Worm (Caenorhabditis elegans) whole organism, L1 larva: ENCODE measurements around the gene fbxb-60.

Experiments used
- Y116A8C.19 ChIP-seq: sonication (generic microtip); optimal IDR thresholded peaks from 2 replicates; lab custom pipeline; 2016; ENCODE audit warnings: missing compliant biosample characterization, missing genetic modification characterization, borderline replicate concordance
- alr-1 ChIP-seq: fragments of 200-800 bp; sonication (Bioruptor generic); optimal IDR thresholded peaks from 2 replicates; lab custom pipeline; 2018; ENCODE audit warnings: borderline replicate concordance, mild to moderate bottlenecking, missing genetic modification characterization, missing compliant biosample characterization
- ama-1 ChIP-seq: fragments of 150-350 bp; optimal IDR thresholded peaks from 2 replicates; lab custom pipeline; 2014
- ceh-82 ChIP-seq, 3 experiments: fragments of 150-350 bp in 1 of 3; sonication (generic microtip) in 2 of 3; optimal IDR thresholded peaks; 2 replicates each; lab custom pipeline; 2014 to 2017; ENCODE audit warnings: missing biosample characterization in 3 of 3, missing genetic modification characterization in 3 of 3
- dpl-1 ChIP-seq, 3 experiments: fragments of 150-350 bp in 2 of 3; sonication (generic microtip) in 1 of 3; optimal IDR thresholded peaks; 2 replicates each; lab custom pipeline; 2014 to 2017; ENCODE audit warnings: missing biosample characterization in 3 of 3, missing genetic modification characterization in 3 of 3, missing genetic modification reagents in 3 of 3
- efl-1 ChIP-seq, 4 experiments: fragments of 150-350 bp; optimal IDR thresholded peaks in 3 of 4; peaks in 1 of 4; 1 replicate in 1 of 4; 2 replicates in 3 of 4; lab custom pipeline; 2014; ENCODE audit warnings: missing biosample characterization in 2 of 4, missing genetic modification characterization in 2 of 4, missing genetic modification reagents in 2 of 4
- egl-27 ChIP-seq, 2 experiments: fragments of 150-350 bp in 1 of 2; sonication (generic microtip); optimal IDR thresholded peaks; 3 replicates each; lab custom pipeline; 2017 to 2018; ENCODE audit warnings: missing biosample characterization in 2 of 2, missing genetic modification characterization in 2 of 2, missing genetic modification reagents in 2 of 2
- elt-3 ChIP-seq, 6 experiments: fragments of 150-350 bp in 1 of 6; sonication (generic microtip); optimal IDR thresholded peaks; 2 replicates each; lab custom pipeline; 2017 to 2018; ENCODE audit warnings: missing biosample characterization in 6 of 6, missing genetic modification characterization in 6 of 6, inconsistent platforms in 1 of 6
- fkh-10 ChIP-seq: sonication (generic microtip); optimal IDR thresholded peaks from 2 replicates; lab custom pipeline; 2017; ENCODE audit warnings: missing biosample characterization, missing genetic modification reagents, missing genetic modification characterization
- fkh-4 ChIP-seq: sonication (generic microtip); optimal IDR thresholded peaks from 2 replicates; lab custom pipeline; 2016; ENCODE audit warnings: missing compliant biosample characterization, missing genetic modification characterization, borderline replicate concordance
- grh-1 ChIP-seq: fragments of 200-800 bp; sonication (Bioruptor generic); IDR thresholded peaks from 2 replicates; pipeline ENCODE4 v1.3.6; 2022; ENCODE audit warnings: missing genetic modification reagents, missing genetic modification characterization, missing compliant biosample characterization
- hlh-4 ChIP-seq: sonication (generic microtip); optimal IDR thresholded peaks from 2 replicates; lab custom pipeline; 2016; ENCODE audit warnings: mild to moderate bottlenecking, missing genetic modification characterization, missing compliant biosample characterization
- hpl-2 ChIP-seq: fragments of 150-350 bp; optimal IDR thresholded peaks from 2 replicates; lab custom pipeline; 2014; ENCODE audit warnings: missing biosample characterization, missing genetic modification reagents, missing genetic modification characterization
- isw-1 ChIP-seq: fragments of 200-800 bp; sonication (Bioruptor generic); IDR thresholded peaks from 2 replicates; pipeline ENCODE4 v1.3.6; 2022; ENCODE audit warnings: missing genetic modification characterization, missing compliant biosample characterization
- lin-13 ChIP-seq: fragments of 150-350 bp; optimal IDR thresholded peaks from 2 replicates; lab custom pipeline; 2014; ENCODE audit warnings: missing biosample characterization, missing genetic modification reagents, missing genetic modification characterization
- lin-14 ChIP-seq: fragments of 200-800 bp; sonication (Bioruptor generic); optimal IDR thresholded peaks from 2 replicates; lab custom pipeline; 2018; ENCODE audit warnings: mild to moderate bottlenecking, missing genetic modification characterization, moderate library complexity, missing compliant biosample characterization
- mab-9 ChIP-seq: fragments of 200-800 bp; sonication (Bioruptor generic); IDR thresholded peaks from 2 replicates; pipeline ENCODE4 v1.3.6; 2022; ENCODE audit warnings: missing genetic modification reagents, missing genetic modification characterization, missing compliant biosample characterization
- mdl-1 ChIP-seq, 2 experiments: fragments of 150-350 bp; optimal IDR thresholded peaks; 2 replicates each; lab custom pipeline; 2014 to 2017; ENCODE audit warnings: missing biosample characterization in 2 of 2, missing genetic modification characterization in 2 of 2, inconsistent platforms in 1 of 2
- nhr-11 ChIP-seq: fragments of 150-350 bp; optimal IDR thresholded peaks from 2 replicates; lab custom pipeline; 2014; ENCODE audit warnings: missing biosample characterization, missing genetic modification characterization
- nhr-237 ChIP-seq: fragments of 150-350 bp; optimal IDR thresholded peaks from 2 replicates; lab custom pipeline; 2014; ENCODE audit warnings: missing biosample characterization, missing genetic modification characterization
- nhr-71 ChIP-seq: sonication (generic microtip); optimal IDR thresholded peaks from 2 replicates; lab custom pipeline; 2016; ENCODE audit warnings: mild to moderate bottlenecking, missing genetic modification characterization, moderate library complexity, missing compliant biosample characterization
- nhr-76 ChIP-seq: sonication (generic microtip); optimal IDR thresholded peaks from 2 replicates; lab custom pipeline; 2017; ENCODE audit warnings: missing biosample characterization, missing genetic modification characterization
- nhr-77 ChIP-seq: fragments of 150-350 bp; optimal IDR thresholded peaks from 2 replicates; lab custom pipeline; 2014; ENCODE audit warnings: missing biosample characterization, missing genetic modification characterization
- nhr-84 ChIP-seq: sonication (generic microtip); optimal IDR thresholded peaks from 2 replicates; lab custom pipeline; 2017; ENCODE audit warnings: missing biosample characterization, missing genetic modification characterization
- nhr-85 ChIP-seq: sonication (generic microtip); peaks from one replicate; lab custom pipeline; 2016; ENCODE audit warnings: missing genetic modification characterization, inconsistent platforms, missing compliant biosample characterization
- pag-3 ChIP-seq: sonication (generic microtip); optimal IDR thresholded peaks from 2 replicates; lab custom pipeline; 2017; ENCODE audit warnings: missing genetic modification characterization, mild to moderate bottlenecking, missing compliant biosample characterization, antibody characterized with exemption, borderline replicate concordance; ENCODE audit not compliant: insufficient read depth
- rnt-1 ChIP-seq: sonication (generic microtip); optimal IDR thresholded peaks from 2 replicates; lab custom pipeline; 2016; ENCODE audit warnings: mild to moderate bottlenecking, missing genetic modification characterization, moderate library complexity, missing compliant biosample characterization
- skn-1 ChIP-seq: fragments of 150-350 bp; optimal IDR thresholded peaks from 2 replicates; lab custom pipeline; 2014; ENCODE audit warnings: missing biosample characterization, missing genetic modification characterization
- sox-4 ChIP-seq: sonication (generic microtip); optimal IDR thresholded peaks from 2 replicates; lab custom pipeline; 2016; ENCODE audit warnings: missing genetic modification characterization, missing compliant biosample characterization
- swsn-7 ChIP-seq: sonication (generic microtip); optimal IDR thresholded peaks from 2 replicates; lab custom pipeline; 2016; ENCODE audit warnings: missing genetic modification characterization, missing compliant biosample characterization
- tlp-1 ChIP-seq: fragments of 150-350 bp; optimal IDR thresholded peaks from 2 replicates; lab custom pipeline; 2014; ENCODE audit warnings: missing biosample characterization, missing genetic modification characterization
- unc-130 ChIP-seq: fragments of 150-350 bp; optimal IDR thresholded peaks from 2 replicates; lab custom pipeline; 2017; ENCODE audit warnings: missing biosample characterization, missing genetic modification characterization, inconsistent platforms
- unc-30 ChIP-seq: sonication (generic microtip); optimal IDR thresholded peaks from 2 replicates; lab custom pipeline; 2017; ENCODE audit warnings: missing biosample characterization, missing genetic modification characterization
- unc-98 ChIP-seq: fragments of 200-800 bp; sonication (Bioruptor generic); IDR thresholded peaks from 2 replicates; pipeline ENCODE4 v1.3.6; 2022; ENCODE audit warnings: missing genetic modification characterization, missing compliant biosample characterization
- ztf-11 ChIP-seq, 2 experiments: sonication (generic microtip); optimal IDR thresholded peaks; 2 replicates each; lab custom pipeline; 2016 to 2017; ENCODE audit warnings: missing genetic modification characterization in 2 of 2, missing biosample characterization in 1 of 2, missing compliant biosample characterization in 1 of 2

The fbxb-60 gene

DNA sequence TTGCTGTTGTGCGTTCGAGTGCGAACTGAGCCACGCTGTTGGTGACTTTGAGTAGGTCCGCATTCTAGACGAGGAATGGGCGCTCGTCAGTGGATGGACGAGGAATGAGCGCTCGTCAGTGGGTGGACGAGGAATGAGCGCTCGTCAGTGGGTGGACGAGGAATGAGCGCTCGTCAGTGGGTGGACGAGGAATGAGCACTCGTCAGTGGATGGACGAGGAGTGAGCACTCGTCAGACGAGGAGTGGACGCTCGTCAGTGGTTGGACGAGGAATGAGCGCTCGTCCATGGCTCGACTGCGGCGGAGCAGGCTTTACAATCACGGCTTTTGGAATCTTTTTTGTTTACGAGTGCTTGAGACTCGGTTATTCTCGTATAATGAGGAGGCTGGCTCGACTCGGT lies 19.1 kb upstream of the fbxb-60 start:
- TF ChIP-seq lin-14 (GFP tag; lab: Kevin White, UChicago) (no peak), nhr-237 (tag; lab: Kevin White, UChicago) (no peak), nhr-11 (tag; lab: Kevin White, UChicago) (no peak), ceh-82 (tag; optimal IDR thresholded peaks at IDR 0.05; lab: Kevin White, UChicago) (no peak), lin-13 (GFP tag; lab: Kevin White, UChicago) (no peak), nhr-77 (no peak), rnt-1 (tag; lab: Kevin White, UChicago) (no peak), fkh-4 (no peak), unc-130 (no peak), tlp-1 (tag; lab: Kevin White, UChicago) (no peak), dpl-1 (GFP tag; optimal IDR thresholded peaks at IDR 0.05; lab: Kevin White, UChicago) (no peak), ama-1 (lab: Kevin White, UChicago) (no peak), nhr-76 (tag; lab: Kevin White, UChicago) (no peak), pag-3 (no peak)
- TF ChIP-seq, all 84 proteins: peak for 0

DNA sequence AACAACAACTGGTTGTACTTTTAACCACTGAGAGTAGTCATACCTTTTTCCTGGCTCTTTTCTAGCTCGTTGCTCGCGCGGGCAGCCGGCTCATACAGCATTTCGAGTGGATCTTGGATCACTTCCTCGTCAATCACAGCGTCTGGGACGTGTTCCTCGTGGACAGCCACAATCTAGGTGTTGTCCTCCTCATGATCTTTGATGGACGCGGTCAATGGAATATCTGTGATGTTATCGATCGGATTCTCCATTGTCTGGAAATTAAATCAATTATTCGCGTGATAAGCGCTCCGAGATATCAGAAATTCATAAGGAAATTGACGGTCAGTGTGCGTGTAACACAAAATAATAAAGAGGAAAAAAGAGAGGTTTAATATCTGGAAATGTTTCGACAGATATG lies 17.7 kb upstream of the fbxb-60 start, which contains the start of gene F21D9.8:
Gene F21D9.8 (minus strand): TSS at position 101 of the 400 bp plus-strand sequence.
- TF ChIP-seq efl-1 (optimal IDR thresholded peaks at IDR 0.05; lab: Kevin White, UChicago) (no peak), efl-1 (GFP tag; optimal IDR thresholded peaks at IDR 0.05 in 1 of 2; lab: Kevin White, UChicago) (no peak), nhr-11 (tag; lab: Kevin White, UChicago) (no peak), unc-98 (GFP tag; lab: Robert Waterston, UW) (no peak)

DNA sequence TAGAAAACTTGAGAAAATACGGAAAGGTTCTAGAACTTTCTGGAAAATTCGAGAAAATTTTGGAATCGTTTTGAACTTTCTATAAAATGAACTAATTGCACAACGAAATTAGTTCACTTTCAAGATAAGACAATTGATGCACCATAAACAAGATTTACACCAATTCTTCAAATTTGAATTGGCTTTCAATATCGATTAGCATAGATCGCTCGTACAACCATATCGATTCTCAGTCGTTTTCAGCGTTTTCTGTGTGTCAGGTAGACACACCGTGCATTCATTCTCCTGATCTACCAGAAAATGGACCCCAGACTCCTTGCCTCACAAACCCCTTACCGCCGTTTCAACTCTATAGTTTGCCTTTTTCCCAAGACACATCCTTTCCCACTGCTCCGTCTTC lies 15.3 kb upstream of the fbxb-60 start, which contains the start of gene fbxb-117:
Gene fbxb-117 (plus strand): TSS at position 301 of the 400 bp plus-strand sequence.
- TF ChIP-seq grh-1 (no peak), nhr-76 (tag; lab: Kevin White, UChicago) (no peak), fkh-10 (no peak), sox-4 (tag; lab: Kevin White, UChicago) (no peak)

DNA sequence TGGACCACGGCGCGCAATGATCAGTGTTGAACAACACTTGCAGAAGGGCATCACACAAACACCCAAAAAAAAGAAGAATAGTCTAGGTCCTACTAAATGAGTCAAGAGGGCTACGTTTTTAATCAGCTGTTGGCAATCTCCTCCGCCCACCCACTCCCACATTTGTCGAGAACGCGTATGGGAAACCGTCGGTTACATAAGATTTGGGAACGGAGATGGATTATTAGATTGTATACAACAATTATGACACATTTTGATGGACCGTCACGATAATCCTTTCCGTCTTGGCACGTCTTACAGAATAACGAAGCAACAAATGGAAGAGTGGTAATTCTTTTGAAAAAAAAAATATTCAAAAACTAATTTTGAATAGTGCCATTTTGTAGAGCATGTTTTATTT lies 11.7 kb upstream of the fbxb-60 start:
- TF ChIP-seq egl-27 (tag; optimal IDR thresholded peaks at IDR 0.05; lab: Kevin White, UChicago) = no peak
- no peak for TF ChIP-seq unc-98 (GFP tag; lab: Robert Waterston, UW)
- no peak for TF ChIP-seq ztf-11 (tag; optimal IDR thresholded peaks at IDR 0.05; lab: Kevin White, UChicago)
- no peak for TF ChIP-seq hpl-2
- no peak for TF ChIP-seq nhr-85 (tag; lab: Kevin White, UChicago)
- no peak for TF ChIP-seq sox-4 (tag; lab: Kevin White, UChicago)

DNA sequence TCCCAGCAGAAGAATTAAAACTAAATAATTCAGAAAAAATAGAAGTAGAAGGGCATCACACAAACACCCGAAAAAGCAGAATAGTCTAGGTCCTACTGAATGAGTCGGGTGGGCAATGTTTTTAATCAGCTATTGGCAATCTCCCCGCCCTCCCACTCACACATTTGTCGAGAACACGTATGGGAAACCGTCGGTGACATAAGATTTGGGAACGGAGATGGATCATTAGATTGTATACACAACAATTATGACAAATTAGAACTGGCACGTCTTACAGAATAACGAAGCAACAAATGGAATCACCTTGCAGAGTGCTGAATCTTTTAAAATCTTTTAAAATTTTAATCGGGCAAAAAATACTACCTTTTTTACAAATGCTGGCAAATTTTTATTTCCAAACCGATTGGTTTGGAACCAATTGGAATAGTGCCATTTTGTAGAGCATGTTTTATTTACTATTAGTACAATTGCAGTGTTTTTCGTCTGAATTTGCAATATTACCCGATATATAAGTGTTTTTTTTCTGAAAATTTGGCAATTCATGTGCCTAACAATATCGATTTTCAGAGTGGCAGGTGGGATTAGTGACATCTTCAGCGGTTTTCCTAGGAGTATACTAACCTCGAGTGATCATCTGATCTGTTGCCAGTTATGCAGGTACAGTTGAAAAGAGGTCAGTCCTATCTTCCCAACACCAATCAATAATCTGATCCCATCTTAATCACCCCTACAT lies 9.4 kb upstream of the fbxb-60 start, which contains the start of the genes F55C9.3 and fbxb-57:
Gene F55C9.3 (minus strand): TSS at position 101 of the 733 bp plus-strand sequence.
Gene fbxb-57 (plus strand): TSS at position 683 of the 733 bp plus-strand sequence.
- TF ChIP-seq mab-9 (no peak), nhr-71 (no peak), isw-1 (no peak), skn-1 (tag; lab: Kevin White, UChicago) (no peak), hlh-4 (tag; lab: Kevin White, UChicago) (no peak), Y116A8C.19 (tag; lab: Kevin White, UChicago) (no peak), alr-1 (tag; lab: Kevin White, UChicago) (no peak), mdl-1 (tag; optimal IDR thresholded peaks at IDR 0.05; lab: Kevin White, UChicago) (no peak), hpl-2 (no peak), sox-4 (tag; lab: Kevin White, UChicago) (no peak), unc-30 (tag; lab: Kevin White, UChicago) (no peak), elt-3 (tag; optimal IDR thresholded peaks at IDR 0.05; lab: Kevin White, UChicago) (no peak), rnt-1 (tag; lab: Kevin White, UChicago) (no peak), nhr-84 (no peak), nhr-76 (tag; lab: Kevin White, UChicago) (no peak), swsn-7 (no peak)
